Worm (Caenorhabditis elegans) whole organism, L1 larva: ENCODE measurements around the gene C34C12.7.

Experiments used
- C16A3.4 ChIP-seq: fragments of 150-350 bp; optimal IDR thresholded peaks from 2 replicates; lab custom pipeline; 2014; ENCODE audit warnings: missing biosample characterization, missing genetic modification characterization
- C34B4.2 ChIP-seq: sonication (generic microtip); optimal IDR thresholded peaks from 2 replicates; lab custom pipeline; 2017; ENCODE audit warnings: mild to moderate bottlenecking, missing genetic modification characterization, missing compliant biosample characterization
- Y116A8C.19 ChIP-seq: sonication (generic microtip); optimal IDR thresholded peaks from 2 replicates; lab custom pipeline; 2016; ENCODE audit warnings: missing compliant biosample characterization, missing genetic modification characterization, borderline replicate concordance
- aha-1 ChIP-seq: fragments of 150-350 bp; optimal IDR thresholded peaks from 2 replicates; lab custom pipeline; 2014; ENCODE audit warnings: missing biosample characterization, missing genetic modification characterization
- alr-1 ChIP-seq: fragments of 200-800 bp; sonication (Bioruptor generic); optimal IDR thresholded peaks from 2 replicates; lab custom pipeline; 2018; ENCODE audit warnings: borderline replicate concordance, mild to moderate bottlenecking, missing genetic modification characterization, missing compliant biosample characterization
- aly-2 ChIP-seq: fragments of 150-350 bp; optimal IDR thresholded peaks from 2 replicates; lab custom pipeline; 2014; ENCODE audit warnings: missing biosample characterization, missing genetic modification characterization
- ama-1 ChIP-seq: fragments of 150-350 bp; optimal IDR thresholded peaks from 2 replicates; lab custom pipeline; 2014
- blmp-1 ChIP-seq: fragments of 150-350 bp; optimal IDR thresholded peaks from 2 replicates; lab custom pipeline; 2014; ENCODE audit warnings: missing biosample characterization, missing genetic modification characterization
- ceh-63 ChIP-seq: fragments of 200-800 bp; sonication (Bioruptor generic); optimal IDR thresholded peaks from 2 replicates; lab custom pipeline; 2018; ENCODE audit warnings: mild to moderate bottlenecking, missing genetic modification characterization, missing compliant biosample characterization
- ceh-8 ChIP-seq: fragments of 200-800 bp; sonication (Bioruptor generic); optimal IDR thresholded peaks from 2 replicates; lab custom pipeline; 2018; ENCODE audit warnings: mild to moderate bottlenecking, missing genetic modification characterization, moderate library complexity, missing compliant biosample characterization
- ceh-82 ChIP-seq, 3 experiments: fragments of 150-350 bp in 1 of 3; sonication (generic microtip) in 2 of 3; optimal IDR thresholded peaks; 2 replicates each; lab custom pipeline; 2014 to 2017; ENCODE audit warnings: missing biosample characterization in 3 of 3, missing genetic modification characterization in 3 of 3
- dpl-1 ChIP-seq, 3 experiments: fragments of 150-350 bp in 2 of 3; sonication (generic microtip) in 1 of 3; optimal IDR thresholded peaks; 2 replicates each; lab custom pipeline; 2014 to 2017; ENCODE audit warnings: missing biosample characterization in 3 of 3, missing genetic modification characterization in 3 of 3, missing genetic modification reagents in 3 of 3
- dsc-1 ChIP-seq: sonication (generic microtip); optimal IDR thresholded peaks from 2 replicates; lab custom pipeline; 2016; ENCODE audit warnings: mild to moderate bottlenecking, missing genetic modification characterization, missing compliant biosample characterization
- elt-2 ChIP-seq: sonication (generic microtip); optimal IDR thresholded peaks from 2 replicates; lab custom pipeline; 2016; ENCODE audit warnings: missing genetic modification characterization, mild to moderate bottlenecking, inconsistent platforms, missing compliant biosample characterization, missing genetic modification reagents
- ets-5 ChIP-seq: fragments of 200-800 bp; sonication (Bioruptor generic); IDR thresholded peaks from 2 replicates; pipeline ENCODE4 v1.3.6; 2022; ENCODE audit warnings: missing genetic modification characterization, missing compliant biosample characterization
- fkh-10 ChIP-seq: sonication (generic microtip); optimal IDR thresholded peaks from 2 replicates; lab custom pipeline; 2017; ENCODE audit warnings: missing biosample characterization, missing genetic modification reagents, missing genetic modification characterization
- fkh-4 ChIP-seq: sonication (generic microtip); optimal IDR thresholded peaks from 2 replicates; lab custom pipeline; 2016; ENCODE audit warnings: missing compliant biosample characterization, missing genetic modification characterization, borderline replicate concordance
- fkh-8 ChIP-seq: sonication (generic microtip); optimal IDR thresholded peaks from 2 replicates; lab custom pipeline; 2016; ENCODE audit warnings: mild to moderate bottlenecking, missing genetic modification characterization, missing compliant biosample characterization
- grh-1 ChIP-seq: fragments of 200-800 bp; sonication (Bioruptor generic); IDR thresholded peaks from 2 replicates; pipeline ENCODE4 v1.3.6; 2022; ENCODE audit warnings: missing genetic modification reagents, missing genetic modification characterization, missing compliant biosample characterization
- hlh-17 ChIP-seq: fragments of 200-800 bp; sonication (Bioruptor generic); optimal IDR thresholded peaks from 2 replicates; lab custom pipeline; 2018; ENCODE audit warnings: missing genetic modification characterization, mild to moderate bottlenecking, missing compliant biosample characterization, moderate library complexity, borderline replicate concordance
- hlh-4 ChIP-seq: sonication (generic microtip); optimal IDR thresholded peaks from 2 replicates; lab custom pipeline; 2016; ENCODE audit warnings: mild to moderate bottlenecking, missing genetic modification characterization, missing compliant biosample characterization
- hpl-2 ChIP-seq: fragments of 150-350 bp; optimal IDR thresholded peaks from 2 replicates; lab custom pipeline; 2014; ENCODE audit warnings: missing biosample characterization, missing genetic modification reagents, missing genetic modification characterization
- isw-1 ChIP-seq: fragments of 200-800 bp; sonication (Bioruptor generic); IDR thresholded peaks from 2 replicates; pipeline ENCODE4 v1.3.6; 2022; ENCODE audit warnings: missing genetic modification characterization, missing compliant biosample characterization
- lin-13 ChIP-seq: fragments of 150-350 bp; optimal IDR thresholded peaks from 2 replicates; lab custom pipeline; 2014; ENCODE audit warnings: missing biosample characterization, missing genetic modification reagents, missing genetic modification characterization
- lin-15B ChIP-seq: fragments of 150-350 bp; sonication (generic microtip); optimal IDR thresholded peaks from 3 replicates; lab custom pipeline; 2014; ENCODE audit warnings: missing biosample characterization, missing genetic modification characterization
- lin-35 ChIP-seq, 2 experiments: fragments of 150-350 bp; optimal IDR thresholded peaks; 2 replicates each; lab custom pipeline; 2014; ENCODE audit warnings: missing biosample characterization in 2 of 2, missing genetic modification characterization in 2 of 2, missing genetic modification reagents in 2 of 2
- lsy-2 ChIP-seq, 2 experiments: fragments of 150-350 bp; optimal IDR thresholded peaks; 2 replicates each; lab custom pipeline; 2014; ENCODE audit warnings: missing biosample characterization in 2 of 2, missing genetic modification characterization in 2 of 2
- mab-9 ChIP-seq: fragments of 200-800 bp; sonication (Bioruptor generic); IDR thresholded peaks from 2 replicates; pipeline ENCODE4 v1.3.6; 2022; ENCODE audit warnings: missing genetic modification reagents, missing genetic modification characterization, missing compliant biosample characterization
- mdl-1 ChIP-seq, 2 experiments: fragments of 150-350 bp; optimal IDR thresholded peaks; 2 replicates each; lab custom pipeline; 2014 to 2017; ENCODE audit warnings: missing biosample characterization in 2 of 2, missing genetic modification characterization in 2 of 2, inconsistent platforms in 1 of 2
- mef-2 ChIP-seq: fragments of 150-350 bp; optimal IDR thresholded peaks from 2 replicates; lab custom pipeline; 2014; ENCODE audit warnings: missing biosample characterization, missing genetic modification characterization
- nhr-11 ChIP-seq: fragments of 150-350 bp; optimal IDR thresholded peaks from 2 replicates; lab custom pipeline; 2014; ENCODE audit warnings: missing biosample characterization, missing genetic modification characterization
- nhr-12 ChIP-seq: sonication (generic microtip); optimal IDR thresholded peaks from 2 replicates; lab custom pipeline; 2017; ENCODE audit warnings: missing biosample characterization, missing genetic modification characterization
- nhr-20 ChIP-seq: sonication (generic microtip); optimal IDR thresholded peaks from 2 replicates; lab custom pipeline; 2016; ENCODE audit warnings: mild to moderate bottlenecking, missing genetic modification characterization, missing compliant biosample characterization
- nhr-237 ChIP-seq: fragments of 150-350 bp; optimal IDR thresholded peaks from 2 replicates; lab custom pipeline; 2014; ENCODE audit warnings: missing biosample characterization, missing genetic modification characterization
- nhr-28 ChIP-seq: fragments of 150-350 bp; optimal IDR thresholded peaks from 2 replicates; lab custom pipeline; 2014; ENCODE audit warnings: missing biosample characterization, missing genetic modification characterization
- nhr-47 ChIP-seq: sonication (generic microtip); optimal IDR thresholded peaks from 2 replicates; lab custom pipeline; 2016; ENCODE audit warnings: mild to moderate bottlenecking, missing genetic modification characterization, moderate library complexity, missing compliant biosample characterization
- nhr-77 ChIP-seq: fragments of 150-350 bp; optimal IDR thresholded peaks from 2 replicates; lab custom pipeline; 2014; ENCODE audit warnings: missing biosample characterization, missing genetic modification characterization
- nhr-84 ChIP-seq: sonication (generic microtip); optimal IDR thresholded peaks from 2 replicates; lab custom pipeline; 2017; ENCODE audit warnings: missing biosample characterization, missing genetic modification characterization
- nhr-85 ChIP-seq: sonication (generic microtip); peaks from one replicate; lab custom pipeline; 2016; ENCODE audit warnings: missing genetic modification characterization, inconsistent platforms, missing compliant biosample characterization
- pax-3 ChIP-seq: fragments of 200-800 bp; sonication (Bioruptor generic); optimal IDR thresholded peaks from 2 replicates; lab custom pipeline; 2018; ENCODE audit warnings: mild to moderate bottlenecking, missing genetic modification characterization, moderate library complexity, missing compliant biosample characterization
- pqm-1 ChIP-seq: sonication (generic microtip); optimal IDR thresholded peaks from 3 replicates; lab custom pipeline; 2017; ENCODE audit warnings: missing biosample characterization, missing genetic modification characterization
- rnt-1 ChIP-seq: sonication (generic microtip); optimal IDR thresholded peaks from 2 replicates; lab custom pipeline; 2016; ENCODE audit warnings: mild to moderate bottlenecking, missing genetic modification characterization, moderate library complexity, missing compliant biosample characterization
- snpc-4 ChIP-seq: fragments of 150-350 bp; optimal IDR thresholded peaks from 2 replicates; lab custom pipeline; 2014; ENCODE audit warnings: missing biosample characterization, missing genetic modification characterization
- sptf-1 ChIP-seq: fragments of 150-350 bp; optimal IDR thresholded peaks from 2 replicates; lab custom pipeline; 2014; ENCODE audit warnings: missing biosample characterization, missing genetic modification characterization
- sup-37 ChIP-seq: fragments of 200-800 bp; sonication (Bioruptor generic); optimal IDR thresholded peaks from 2 replicates; lab custom pipeline; 2018; ENCODE audit warnings: mild to moderate bottlenecking, missing genetic modification characterization, missing compliant biosample characterization
- swsn-7 ChIP-seq: sonication (generic microtip); optimal IDR thresholded peaks from 2 replicates; lab custom pipeline; 2016; ENCODE audit warnings: missing genetic modification characterization, missing compliant biosample characterization
- tlp-1 ChIP-seq: fragments of 150-350 bp; optimal IDR thresholded peaks from 2 replicates; lab custom pipeline; 2014; ENCODE audit warnings: missing biosample characterization, missing genetic modification characterization
- unc-130 ChIP-seq: fragments of 150-350 bp; optimal IDR thresholded peaks from 2 replicates; lab custom pipeline; 2017; ENCODE audit warnings: missing biosample characterization, missing genetic modification characterization, inconsistent platforms
- unc-30 ChIP-seq: sonication (generic microtip); optimal IDR thresholded peaks from 2 replicates; lab custom pipeline; 2017; ENCODE audit warnings: missing biosample characterization, missing genetic modification characterization
- unc-62 ChIP-seq: fragments of 150-350 bp; optimal IDR thresholded peaks from 2 replicates; lab custom pipeline; 2014; ENCODE audit warnings: missing biosample characterization, missing genetic modification reagents, missing genetic modification characterization
- unc-98 ChIP-seq: fragments of 200-800 bp; sonication (Bioruptor generic); IDR thresholded peaks from 2 replicates; pipeline ENCODE4 v1.3.6; 2022; ENCODE audit warnings: missing genetic modification characterization, missing compliant biosample characterization
- ztf-11 ChIP-seq, 2 experiments: sonication (generic microtip); optimal IDR thresholded peaks; 2 replicates each; lab custom pipeline; 2016 to 2017; ENCODE audit warnings: missing genetic modification characterization in 2 of 2, missing biosample characterization in 1 of 2, missing compliant biosample characterization in 1 of 2
- ztf-4 ChIP-seq: fragments of 150-350 bp; optimal IDR thresholded peaks from 2 replicates; lab custom pipeline; 2014; ENCODE audit warnings: missing biosample characterization, missing genetic modification characterization

Gene C34C12.7

ce11 chrIII:3456226-3456625 is 31.9 kb downstream of the C34C12.7 start (continued):
- TF ChIP-seq dsc-1 (peak; percentile 99), nhr-84 (tag; lab: Kevin White, UChicago) (peak; percentile 92), isw-1 (GFP tag; lab: Robert Waterston, UW) (peak; percentile 98), hpl-2 (GFP tag; lab: Kevin White, UChicago) (peak; percentile 99), fkh-10 (GFP tag; lab: Kevin White, UChicago) (peak; percentile 98), rnt-1 (peak; percentile 97), C16A3.4 (peak; percentile 98), nhr-77 (peak; percentile 99), ceh-63 (GFP tag; lab: Kevin White, UChicago) (peak; percentile 71), unc-30 (no peak), C34B4.2 (tag; lab: Kevin White, UChicago) (peak; percentile 60), nhr-12 (tag; lab: Kevin White, UChicago) (no peak), Y116A8C.19 (tag; lab: Kevin White, UChicago) (peak; percentile 62), snpc-4 (tag; lab: Kevin White, UChicago) (peak; percentile 89), tlp-1 (tag; lab: Kevin White, UChicago) (no peak), nhr-47 (tag; lab: Kevin White, UChicago) (peak; percentile 99), sptf-1 (tag; lab: Kevin White, UChicago) (no peak), pax-3 (tag; lab: Kevin White, UChicago) (peak; percentile 97), unc-130 (peak; percentile 98), alr-1 (no peak), nhr-11 (tag; lab: Kevin White, UChicago) (peak; percentile 86), hlh-17 (no peak), dpl-1 (GFP tag; optimal IDR thresholded peaks at IDR 0.05; lab: Kevin White, UChicago) (peak; percentile 93 to 96 (median 94)), elt-2 (peak; percentile 94), lin-15B (tag; lab: Kevin White, UChicago) (peak; percentile 99), ceh-82 (tag; optimal IDR thresholded peaks at IDR 0.05; lab: Kevin White, UChicago) (peak; percentile 97 to 99 (median 98)), sup-37 (GFP tag; lab: Kevin White, UChicago) (peak; percentile 88), ztf-4 (tag; lab: Kevin White, UChicago) (peak; percentile 91), lsy-2 (tag; optimal IDR thresholded peaks at IDR 0.05; lab: Kevin White, UChicago) (peak; percentile 99), pqm-1 (tag; lab: Kevin White, UChicago) (no peak), mef-2 (tag; lab: Kevin White, UChicago) (peak; percentile 86), lin-13 (GFP tag; lab: Kevin White, UChicago) (peak; percentile 99), fkh-4 (tag; lab: Kevin White, UChicago) (peak; percentile 92), blmp-1 (tag; lab: Kevin White, UChicago) (peak; percentile 77), aly-2 (peak; percentile 96), nhr-85 (tag; lab: Kevin White, UChicago) (peak; percentile 99), swsn-7 (tag; lab: Kevin White, UChicago) (peak; percentile 99), grh-1 (GFP tag; lab: Robert Waterston, UW) (peak; percentile 97), mdl-1 (tag; optimal IDR thresholded peaks at IDR 0.05; lab: Kevin White, UChicago) (peak in 1 of 2 experiments; percentile 94), nhr-28 (tag; lab: Kevin White, UChicago) (no peak), ama-1 (lab: Kevin White, UChicago) (peak; percentile 80), mab-9 (GFP tag; lab: Robert Waterston, UW) (peak; percentile 97), hlh-4 (tag; lab: Kevin White, UChicago) (peak; percentile 35), ceh-8 (GFP tag; lab: Kevin White, UChicago) (peak; percentile 97), fkh-8 (peak; percentile 99), nhr-20 (tag; lab: Kevin White, UChicago) (peak; percentile 99), aha-1 (tag; lab: Kevin White, UChicago) (peak; percentile 83), unc-98 (peak; percentile 82; the same call in 1 of the 2 replicates), ztf-11 (tag; optimal IDR thresholded peaks at IDR 0.05; lab: Kevin White, UChicago) (peak in 1 of 2 experiments; percentile 93), ets-5 (GFP tag; lab: Robert Waterston, UW) (no peak), nhr-237 (tag; lab: Kevin White, UChicago) (peak; percentile 96), lin-35 (GFP tag; optimal IDR thresholded peaks at IDR 0.05; lab: Kevin White, UChicago) (peak; percentile 93 to 97), unc-62 (GFP tag; lab: Kevin White, UChicago) (no peak)
